Fruit fly (Drosophila melanogaster): ENCODE results near the gene CG43703.
A peak's percentile ranks its signal among the peaks of the same experiment; 100 is the strongest.

The CG43703 gene

dm6 chr2L:3771109-3772067, 6.1 kb downstream of the CG43703 start, which contains the start of gene bowl (continued):
- TF ChIP-seq CG9932 (GFP tag; IDR thresholded peaks at IDR 0.05) (peak; percentile 97), CG6272 (GFP tag; IDR thresholded peaks at IDR 0.05) (peak; percentile 91), CG15601 (tag; optimal IDR thresholded peaks at IDR 0.05) (peak; percentile 96), Dbx (GFP tag; IDR thresholded peaks at IDR 0.05) (peak; percentile 89), vnd (GFP tag; IDR thresholded peaks at IDR 0.05; ENCODE audit: partially characterized antibody) (no peak), tna (GFP tag; IDR thresholded peaks at IDR 0.05; ENCODE audit: partially characterized antibody) (no peak), Mes4 (GFP tag; optimal IDR thresholded peaks at IDR 0.05) (peak; percentile 90), CG11093 (GFP tag; IDR thresholded peaks at IDR 0.05) (peak; percentile 90), CG7786 (GFP tag; optimal IDR thresholded peaks at IDR 0.05) (peak; percentile 94), CG17912 (GFP tag; optimal IDR thresholded peaks at IDR 0.05) (no peak), CG4328 (GFP tag; optimal IDR thresholded peaks at IDR 0.05) (peak; percentile 73), Atf3 (GFP tag; optimal IDR thresholded peaks at IDR 0.05) (peak; percentile 92), slbo (GFP tag; IDR thresholded peaks at IDR 0.05) (peak; percentile 97), Hr39 (optimal IDR thresholded peaks at IDR 0.05) (no peak), Nf-YB (GFP tag; optimal IDR thresholded peaks at IDR 0.05) (peak; percentile 79), CG11504 (tag; optimal IDR thresholded peaks at IDR 0.05) (peak; percentile 93), CG4424 (GFP tag; optimal IDR thresholded peaks at IDR 0.05) (peak; percentile 95), CG1832 (GFP tag; optimal IDR thresholded peaks at IDR 0.05) (peak; percentile 51), CG7271 (tag; optimal IDR thresholded peaks at IDR 0.05) (peak; percentile 84), Atf-2 (GFP tag; optimal IDR thresholded peaks at IDR 0.05) (peak; percentile 94), CTCF (GFP tag; optimal IDR thresholded peaks at IDR 0.05) (peak; percentile 43), sens-2 (GFP tag; IDR thresholded peaks at IDR 0.05) (peak; percentile 94), CG7839 (tag; optimal IDR thresholded peaks at IDR 0.05) (peak; percentile 98), HLH54F (GFP tag; optimal IDR thresholded peaks at IDR 0.05) (peak; percentile 90), CG8359 (GFP tag; optimal IDR thresholded peaks at IDR 0.05; ENCODE audit: borderline replicate concordance) (peak; percentile 77), CG9727 (GFP tag; optimal IDR thresholded peaks at IDR 0.05) (peak; percentile 97), Atf6 (GFP tag; IDR thresholded peaks at IDR 0.05) (peak; percentile 96), CG4854 (GFP tag; optimal IDR thresholded peaks at IDR 0.05) (peak; percentile 84), Ptx1 (GFP tag; IDR thresholded peaks at IDR 0.05) (peak; percentile 98), E2f1 (GFP tag; IDR thresholded peaks at IDR 0.05) (peak; percentile 97), psq (GFP tag; optimal IDR thresholded peaks at IDR 0.05) (peak; percentile 91), CG18262 (tag; optimal IDR thresholded peaks at IDR 0.05) (peak; percentile 96), CG14050 (GFP tag; IDR thresholded peaks at IDR 0.05) (peak; percentile 95), Mad (GFP tag; optimal IDR thresholded peaks at IDR 0.05) (peak; percentile 92), dpn (GFP tag; optimal IDR thresholded peaks at IDR 0.05) (peak; percentile 94 to 96), knrl (GFP tag; IDR thresholded peaks at IDR 0.05; ENCODE audit: partially characterized antibody) (no peak; the same call in 2 of the 3 replicates), crc (GFP tag; optimal IDR thresholded peaks at IDR 0.05) (peak; percentile 86), ewg (GFP tag; optimal IDR thresholded peaks at IDR 0.05) (peak; percentile 91), Lpt (GFP tag; optimal IDR thresholded peaks at IDR 0.05) (no peak), Abd-B (GFP tag; optimal IDR thresholded peaks at IDR 0.05) (peak; percentile 84), cad (GFP tag; optimal IDR thresholded peaks at IDR 0.05) (peak; percentile 21), CHES-1-like (GFP tag; optimal IDR thresholded peaks at IDR 0.05) (peak; percentile 93), Med (GFP tag) (peak; percentile 94), zen2 (GFP tag; IDR thresholded peaks at IDR 0.05; ENCODE audit: partially characterized antibody) (0 out of 3 replicates have a peak, but pooled peaks have one; percentile 47), Fer1 (GFP tag; optimal IDR thresholded peaks at IDR 0.05) (peak; percentile 91), run (tag; optimal IDR thresholded peaks at IDR 0.05) (peak; percentile 84), corto (GFP tag; optimal IDR thresholded peaks at IDR 0.05) (peak; percentile 95), ara (GFP tag; IDR thresholded peaks at IDR 0.05) (peak; percentile 97), dysf (GFP tag; IDR thresholded peaks at IDR 0.05) (peak; percentile 98)

All from whole organism, embryonic.